Worm (Caenorhabditis elegans): Measurements from ENCODE around the gene rrc-1.

ce11 chrX:9822173-9822572 is 8.9 kb downstream of the rrc-1 start, which contains the start of gene dpy-22:
- TF ChIP-seq snpc-4 (tag; optimal IDR thresholded peaks at IDR 0.05) = no peak
- no peak for TF ChIP-seq nhr-11 (tag; optimal IDR thresholded peaks at IDR 0.05)
- no peak for TF ChIP-seq aly-2 (tag; optimal IDR thresholded peaks at IDR 0.05)
- no peak for TF ChIP-seq unc-62 (GFP tag; optimal IDR thresholded peaks at IDR 0.05 in 1 of 2)
- TF ChIP-seq unc-62 (tag; optimal IDR thresholded peaks at IDR 0.05) = no peak
- TF ChIP-seq lsy-2 (tag; optimal IDR thresholded peaks at IDR 0.05) = no peak
- TF ChIP-seq nhr-76 (tag; optimal IDR thresholded peaks at IDR 0.05) = no peak
- TF ChIP-seq zag-1 (tag; optimal IDR thresholded peaks at IDR 0.05) = no peak

Measured in whole organism, L4 larva.